Worm (Caenorhabditis elegans) whole organism, L1 larva: ENCODE results near the gene nfki-1.

Experiments
- alr-1 ChIP-seq: fragments of 200-800 bp; sonication (Bioruptor generic); optimal IDR thresholded peaks from 2 replicates; lab custom pipeline; 2018; ENCODE audit warnings: borderline replicate concordance, mild to moderate bottlenecking, missing genetic modification characterization, missing compliant biosample characterization
- aly-2 ChIP-seq: fragments of 150-350 bp; optimal IDR thresholded peaks from 2 replicates; lab custom pipeline; 2014; ENCODE audit warnings: missing biosample characterization, missing genetic modification characterization
- dpl-1 ChIP-seq, 3 experiments: fragments of 150-350 bp in 2 of 3; sonication (generic microtip) in 1 of 3; optimal IDR thresholded peaks; 2 replicates each; lab custom pipeline; 2014 to 2017; ENCODE audit warnings: missing biosample characterization in 3 of 3, missing genetic modification characterization in 3 of 3, missing genetic modification reagents in 3 of 3
- efl-1 ChIP-seq, 4 experiments: fragments of 150-350 bp; optimal IDR thresholded peaks in 3 of 4; peaks in 1 of 4; 1 replicate in 1 of 4; 2 replicates in 3 of 4; lab custom pipeline; 2014; ENCODE audit warnings: missing biosample characterization in 2 of 4, missing genetic modification characterization in 2 of 4, missing genetic modification reagents in 2 of 4
- elt-2 ChIP-seq: sonication (generic microtip); optimal IDR thresholded peaks from 2 replicates; lab custom pipeline; 2016; ENCODE audit warnings: missing genetic modification characterization, mild to moderate bottlenecking, inconsistent platforms, missing compliant biosample characterization, missing genetic modification reagents
- fkh-10 ChIP-seq: sonication (generic microtip); optimal IDR thresholded peaks from 2 replicates; lab custom pipeline; 2017; ENCODE audit warnings: missing biosample characterization, missing genetic modification reagents, missing genetic modification characterization
- nhr-237 ChIP-seq: fragments of 150-350 bp; optimal IDR thresholded peaks from 2 replicates; lab custom pipeline; 2014; ENCODE audit warnings: missing biosample characterization, missing genetic modification characterization
- nhr-85 ChIP-seq: sonication (generic microtip); peaks from one replicate; lab custom pipeline; 2016; ENCODE audit warnings: missing genetic modification characterization, inconsistent platforms, missing compliant biosample characterization
- unc-62 ChIP-seq: fragments of 150-350 bp; optimal IDR thresholded peaks from 2 replicates; lab custom pipeline; 2014; ENCODE audit warnings: missing biosample characterization, missing genetic modification reagents, missing genetic modification characterization
- unc-86 ChIP-seq: sonication (generic microtip); optimal IDR thresholded peaks from 2 replicates; lab custom pipeline; 2016; ENCODE audit warnings: missing genetic modification characterization, missing compliant biosample characterization
- ztf-11 ChIP-seq, 2 experiments: sonication (generic microtip); optimal IDR thresholded peaks; 2 replicates each; lab custom pipeline; 2016 to 2017; ENCODE audit warnings: missing genetic modification characterization in 2 of 2, missing biosample characterization in 1 of 2, missing compliant biosample characterization in 1 of 2
- ztf-4 ChIP-seq: fragments of 150-350 bp; optimal IDR thresholded peaks from 2 replicates; lab custom pipeline; 2014; ENCODE audit warnings: missing biosample characterization, missing genetic modification characterization

DNA sequence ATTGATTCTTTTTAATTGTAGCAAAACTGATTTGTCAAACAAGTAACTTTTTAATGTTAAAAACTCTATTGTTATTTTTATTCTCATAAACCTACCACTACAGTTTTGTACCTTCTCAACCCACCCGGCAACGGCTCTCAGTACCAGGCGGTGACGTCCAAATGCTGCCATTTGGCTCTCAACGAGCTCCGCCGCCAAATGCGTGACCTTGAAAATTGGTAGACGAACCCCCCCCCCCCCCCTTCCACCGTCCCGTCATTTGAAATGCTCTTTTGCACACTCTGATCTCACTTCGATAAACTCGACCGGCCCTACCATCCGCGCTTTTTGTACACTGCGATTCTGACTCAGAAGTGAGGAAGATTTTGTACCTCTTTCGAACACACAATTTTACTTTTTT, 46.4 kb upstream of the nfki-1 start:
- TF ChIP-seq alr-1 (no peak), efl-1 (optimal IDR thresholded peaks at IDR 0.05; lab: Kevin White, UChicago) (no peak), efl-1 (GFP tag; optimal IDR thresholded peaks at IDR 0.05 in 1 of 2; lab: Kevin White, UChicago) (no peak), dpl-1 (GFP tag; optimal IDR thresholded peaks at IDR 0.05; lab: Kevin White, UChicago) (no peak), unc-62 (GFP tag; lab: Kevin White, UChicago) (no peak), elt-2 (no peak), ztf-11 (tag; optimal IDR thresholded peaks at IDR 0.05; lab: Kevin White, UChicago) (no peak), fkh-10 (GFP tag; lab: Kevin White, UChicago) (no peak), aly-2 (no peak), ztf-4 (tag; lab: Kevin White, UChicago) (no peak), nhr-237 (no peak), nhr-85 (no peak), unc-86 (tag; lab: Kevin White, UChicago) (no peak)
